Worm (Caenorhabditis elegans): ENCODE results near the gene pxl-1.
A peak's percentile ranks its signal among the peaks of the same experiment; 100 is the strongest.

The pxl-1 gene

DNA sequence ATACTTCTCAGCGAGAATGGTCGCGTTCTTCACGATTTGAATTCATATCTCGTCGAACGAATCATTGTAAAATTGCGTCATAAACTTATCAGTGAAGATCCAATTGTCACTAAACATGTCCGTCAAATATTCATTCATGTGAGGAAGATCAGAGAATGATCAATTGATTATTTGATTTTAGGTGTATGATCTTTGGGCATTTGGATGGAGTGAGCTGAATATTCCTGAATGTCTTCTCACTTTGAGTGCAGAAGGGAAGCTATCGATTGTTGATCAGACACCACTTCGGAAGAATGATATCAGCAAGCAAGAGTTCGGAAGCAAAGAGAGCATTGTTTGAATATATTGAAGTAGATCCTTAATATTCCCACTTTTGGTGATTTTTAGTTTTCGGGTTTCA, 21.6 kb downstream of the pxl-1 start (continued):
- peak; percentile 73; the same call in 1 of the 2 replicates for TF ChIP-seq lin-26 (GFP tag; IDR thresholded peaks at IDR 0.05)
- TF ChIP-seq tbp1 (GFP tag; optimal IDR thresholded peaks at IDR 0.05) = peak; percentile 4
- TF ChIP-seq Y53G8AR.9 (GFP tag; conservative IDR thresholded peaks at IDR 0.05) = peak; percentile 74
- no peak for TF ChIP-seq madf-8 (GFP tag; conservative IDR thresholded peaks at IDR 0.05)
- TF ChIP-seq hmg-1.2 (GFP tag; IDR thresholded peaks at IDR 0.05) = no peak
- peak; percentile 60 for TF ChIP-seq repo-1 (tag; optimal IDR thresholded peaks at IDR 0.05)
- TF ChIP-seq nhr-80 (tag; optimal IDR thresholded peaks at IDR 0.05) = peak; percentile 67
- TF ChIP-seq let-607 (tag; optimal IDR thresholded peaks at IDR 0.05) = peak in 1 of 2 experiments; percentile 58
- peak; percentile 62 for TF ChIP-seq nfyb-1 (GFP tag; IDR thresholded peaks at IDR 0.05)
- no peak for TF ChIP-seq ztf-28 (GFP tag; IDR thresholded peaks at IDR 0.05)
- TF ChIP-seq madf-10 (tag; optimal IDR thresholded peaks at IDR 0.05) = peak; percentile 38
- peak in 1 of 3 experiments; percentile 56 for TF ChIP-seq lin-35 (GFP tag; optimal IDR thresholded peaks at IDR 0.05)
- TF ChIP-seq pbrm-1 (GFP tag; IDR thresholded peaks at IDR 0.05) = peak; percentile 16; the same call in 1 of the 2 replicates
- TF ChIP-seq madf-6 (GFP tag; IDR thresholded peaks at IDR 0.05) = peak; percentile 11; the same call in 1 of the 2 replicates
- peak; percentile 37 for TF ChIP-seq atf-7 (tag; optimal IDR thresholded peaks at IDR 0.05)
- TF ChIP-seq lin-40 (tag; optimal IDR thresholded peaks at IDR 0.05) = peak; percentile 52
- no peak for TF ChIP-seq bed-1 (GFP tag; IDR thresholded peaks at IDR 0.05)
- peak; percentile 19 for TF ChIP-seq lin-54 (GFP tag; optimal IDR thresholded peaks at IDR 0.05)
- no peak for TF ChIP-seq Y53F4B.3 (GFP tag; IDR thresholded peaks at IDR 0.05)
- TF ChIP-seq ekl-4 (GFP tag; IDR thresholded peaks at IDR 0.05) = peak; percentile 65

DNA sequence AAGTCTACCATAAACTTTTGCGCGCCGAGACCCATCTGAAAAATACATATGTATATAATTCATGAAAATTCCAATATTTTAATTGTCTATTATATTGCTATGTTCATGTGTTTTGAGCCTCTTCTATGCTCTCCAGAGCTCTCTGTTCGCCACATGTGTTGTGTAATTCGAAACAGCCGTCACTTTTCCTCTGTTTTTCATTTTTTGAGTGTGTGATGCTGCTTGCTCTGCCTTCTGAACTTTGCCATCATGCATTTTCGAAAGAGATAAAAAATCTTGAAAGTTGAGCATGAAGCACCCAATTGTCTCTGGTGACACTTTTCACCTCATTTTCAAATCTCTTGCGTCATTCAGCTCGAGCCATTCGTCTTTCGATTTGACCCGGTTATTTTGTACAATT, 23.5 kb downstream of the pxl-1 start:
- TF ChIP-seq Y95B8A.8 (GFP tag; IDR thresholded peaks at IDR 0.05) = no peak
- TF ChIP-seq sptf-2 (GFP tag; optimal IDR thresholded peaks at IDR 0.05) = no peak
- no peak for TF ChIP-seq snpc-1.1 (tag; optimal IDR thresholded peaks at IDR 0.05; ENCODE audit: insufficient read depth)
- no peak for TF ChIP-seq athp-1 (tag; optimal IDR thresholded peaks at IDR 0.05)
- TF ChIP-seq aptf-2 (GFP tag; conservative IDR thresholded peaks at IDR 0.05) = no peak
- TF ChIP-seq ZK185.1 (tag; optimal IDR thresholded peaks at IDR 0.05; ENCODE audit: poor library complexity, severe bottlenecking) = no peak
- no peak for TF ChIP-seq madf-3 (GFP tag; IDR thresholded peaks at IDR 0.05)
- no peak for TF ChIP-seq ztf-6 (GFP tag; IDR thresholded peaks at IDR 0.05)
- TF ChIP-seq chd-7 (tag; optimal IDR thresholded peaks at IDR 0.05) = no peak
- TF ChIP-seq dpff-1 (tag; optimal IDR thresholded peaks at IDR 0.05) = no peak
- TF ChIP-seq nhr-90 (tag; optimal IDR thresholded peaks at IDR 0.05) = no peak
- no peak for TF ChIP-seq hmg-20 (GFP tag; IDR thresholded peaks at IDR 0.05)

DNA sequence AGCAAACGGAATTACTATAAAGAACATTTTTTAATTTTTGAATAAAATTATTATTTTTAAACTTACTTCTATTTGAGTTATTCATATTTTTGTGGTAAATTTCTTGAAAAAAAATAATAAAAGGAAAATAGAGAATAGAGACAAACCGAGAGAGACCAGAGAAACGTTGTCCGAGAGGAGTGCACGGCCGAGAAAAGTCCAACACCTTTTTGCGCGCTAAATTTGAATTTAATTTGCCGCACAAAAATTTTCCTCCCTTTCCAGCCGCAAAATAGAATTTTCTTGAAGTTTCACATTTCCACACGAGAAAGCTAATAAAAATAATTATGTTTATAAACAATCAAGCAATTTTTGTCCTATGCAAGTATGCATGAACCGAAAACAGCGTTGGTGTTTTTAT, 24.1 kb downstream of the pxl-1 start, which contains the start of the genes F01F1.11 and F01F1.3:
F01F1.11 (minus strand) TSS at position 118 of the 400 bp plus-strand sequence.
F01F1.3 (plus strand) TSS at position 179 of the 400 bp plus-strand sequence.
- TF ChIP-seq T26A5.8 (tag; optimal IDR thresholded peaks at IDR 0.05) (no peak), C17E4.6 (GFP tag; IDR thresholded peaks at IDR 0.05) (0 out of 2 replicates have a peak, but pooled peaks have one; percentile 28), lin-54 (GFP tag; optimal IDR thresholded peaks at IDR 0.05) (peak; percentile 94), hlh-12 (tag; optimal IDR thresholded peaks at IDR 0.05) (no peak), nfya-1 (tag; optimal IDR thresholded peaks at IDR 0.05; ENCODE audit: borderline replicate concordance, insufficient read depth) (no peak), F57A8.1 (GFP tag; optimal IDR thresholded peaks at IDR 0.05) (no peak), F33H1.4 (GFP tag; IDR thresholded peaks at IDR 0.05) (peak; percentile 63), madf-6 (GFP tag; IDR thresholded peaks at IDR 0.05) (peak; percentile 80), athp-1 (tag; optimal IDR thresholded peaks at IDR 0.05) (peak; percentile 6), let-526 (GFP tag; IDR thresholded peaks at IDR 0.05) (peak; percentile 65; the same call in 1 of the 2 replicates), F22D6.2 (tag; optimal IDR thresholded peaks at IDR 0.05) (peak; percentile 39), tbp1 (GFP tag; optimal IDR thresholded peaks at IDR 0.05) (peak; percentile 8), lin-40 (tag; optimal IDR thresholded peaks at IDR 0.05) (peak; percentile 59), D2030.7 (GFP tag; IDR thresholded peaks at IDR 0.05) (peak; percentile 69), pbrm-1 (GFP tag; IDR thresholded peaks at IDR 0.05) (peak; percentile 57; the same call in 1 of the 2 replicates), bed-2 (GFP tag; IDR thresholded peaks at IDR 0.05) (peak; percentile 77; the same call in 1 of the 2 replicates), B0035.1 (tag; optimal IDR thresholded peaks at IDR 0.05) (no peak), bed-1 (GFP tag; IDR thresholded peaks at IDR 0.05) (no peak), efl-1 (GFP tag; optimal IDR thresholded peaks at IDR 0.05) (peak; percentile 80), nfyb-1 (GFP tag; IDR thresholded peaks at IDR 0.05) (peak; percentile 64; the same call in 1 of the 2 replicates), snpc-4 (GFP tag; optimal IDR thresholded peaks at IDR 0.05) (no peak), snpc-4 (tag; optimal IDR thresholded peaks at IDR 0.05) (peak in 2 of 4 experiments; percentile 13 to 17)

Data from whole organism, young adult.